Fruit fly (Drosophila melanogaster): ENCODE results near the gene Klp98A.

- TF ChIP-seq Myc (optimal IDR thresholded peaks at IDR 0.05) = no peak
- no peak for TF ChIP-seq psq (optimal IDR thresholded peaks at IDR 0.05)
- no peak for TF ChIP-seq h (optimal IDR thresholded peaks at IDR 0.05)
- no peak for TF ChIP-seq Sin3A (optimal IDR thresholded peaks at IDR 0.05)
These were observed 20.5 kb upstream of the Klp98A start for dm6 chr3R:27579422-27579821.
